Fruit fly (Drosophila melanogaster) whole organism: Measurements from ENCODE around the gene CG15169.

Experiments
- CG8478 ChIP-seq: fragments of >200 bp; optimal IDR thresholded peaks from 2 replicates; lab custom pipeline; 2018; ENCODE audit warnings: inconsistent platforms
- Dll ChIP-seq: fragments of >200 bp; optimal IDR thresholded peaks from 2 replicates; lab custom pipeline; 2017
- EcR ChIP-seq, 2 experiments: fragments of >200 bp; optimal IDR thresholded peaks; 2 replicates each; lab custom pipeline; 2017; ENCODE audit warnings: missing biosample characterization in 2 of 2, missing genetic modification characterization in 2 of 2, missing genetic modification reagents in 2 of 2
- pan ChIP-seq: fragments of >200 bp; optimal IDR thresholded peaks from 2 replicates; lab custom pipeline; 2017
- psq ChIP-seq: fragments of >200 bp; optimal IDR thresholded peaks from 2 replicates; lab custom pipeline; 2017
- usp ChIP-seq: fragments of >200 bp; optimal IDR thresholded peaks from 2 replicates; lab custom pipeline; 2017; ENCODE audit warnings: missing biosample characterization, missing genetic modification characterization, mixed read lengths

CG15169 gene

DNA sequence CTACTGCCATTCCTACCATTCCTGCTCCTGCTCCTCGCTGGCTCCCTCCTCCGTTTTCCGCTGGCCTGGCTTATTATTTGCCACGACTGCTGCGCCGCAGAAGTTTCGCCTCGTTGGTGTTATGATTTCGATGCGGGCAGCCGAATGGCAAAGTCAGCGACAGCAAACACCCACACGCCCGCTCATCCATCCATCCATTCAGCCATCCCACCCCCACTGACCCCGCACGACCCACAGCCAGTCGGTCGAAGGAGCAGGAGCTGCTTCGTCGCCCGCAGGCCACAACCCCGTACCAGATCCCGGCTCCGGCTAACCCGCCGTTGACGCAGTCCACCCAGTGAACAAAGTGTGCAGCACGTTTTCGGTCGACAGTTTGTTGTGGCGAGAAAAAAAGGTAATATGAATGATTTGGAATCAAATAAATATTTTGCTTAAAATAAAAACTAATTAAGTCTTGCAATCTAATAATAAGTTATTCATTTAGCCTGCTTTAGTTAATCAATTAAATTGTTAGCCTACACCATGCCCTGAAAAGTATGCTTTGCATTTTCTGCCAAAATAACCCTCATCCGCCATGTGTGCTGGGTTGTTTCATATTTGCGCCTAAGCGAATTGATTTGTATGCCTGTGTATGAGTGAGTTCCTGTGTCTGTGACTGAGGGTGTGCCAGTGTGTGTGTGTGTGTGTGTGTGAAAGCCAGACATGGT, 35.8 kb downstream of the CG15169 start:
- TF ChIP-seq Dll (no peak), CG8478 (lab: Kevin White, UChicago) (no peak), psq (lab: Kevin White, UChicago) (no peak), pan (lab: Kevin White, UChicago) (no peak), usp (GFP tag; lab: Kevin White, UChicago) (no peak), EcR (GFP tag; optimal IDR thresholded peaks at IDR 0.05; lab: Kevin White, UChicago) (no peak)

DNA sequence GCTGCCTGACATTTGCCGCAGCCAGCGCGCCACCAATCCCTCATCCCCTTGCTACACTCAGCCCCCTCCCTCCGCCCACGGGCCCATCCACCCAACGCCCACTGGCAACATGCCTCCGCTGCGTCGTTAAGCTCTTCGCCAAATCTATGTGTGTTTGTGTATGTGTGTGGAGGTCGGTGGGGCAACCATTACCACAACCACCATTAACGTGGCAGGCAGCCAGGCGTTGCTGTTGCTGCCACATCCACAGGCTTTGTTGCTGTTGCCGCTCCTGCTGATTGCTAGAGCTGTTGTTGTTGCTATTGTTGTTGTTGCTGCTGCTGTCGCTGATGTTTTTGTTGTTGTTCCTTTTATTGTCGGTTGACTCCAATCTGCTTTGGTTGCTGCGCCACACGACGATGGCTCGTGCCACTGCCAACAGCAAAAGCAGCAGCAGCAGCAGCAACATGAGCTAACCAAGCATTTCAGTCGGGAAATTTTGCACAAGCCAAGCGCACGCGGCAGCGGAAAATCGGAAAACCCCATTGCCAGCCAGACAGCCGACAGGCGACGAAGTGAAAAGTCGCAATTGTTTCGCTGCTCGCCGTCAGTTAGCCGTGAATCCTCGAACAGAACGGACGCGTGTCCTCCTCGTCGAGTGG, 36.5 kb downstream of the CG15169 start, which contains the start of gene Sidpn:
TSS of gene Sidpn (plus strand) at position 465 of the 641 bp plus-strand sequence.
- no peak for TF ChIP-seq pan (lab: Kevin White, UChicago)
- TF ChIP-seq usp (GFP tag; lab: Kevin White, UChicago): no peak
- TF ChIP-seq psq (lab: Kevin White, UChicago): no peak
- TF ChIP-seq CG8478 (lab: Kevin White, UChicago): no peak
- TF ChIP-seq Dll: no peak
- TF ChIP-seq EcR (GFP tag; optimal IDR thresholded peaks at IDR 0.05; lab: Kevin White, UChicago): no peak

DNA sequence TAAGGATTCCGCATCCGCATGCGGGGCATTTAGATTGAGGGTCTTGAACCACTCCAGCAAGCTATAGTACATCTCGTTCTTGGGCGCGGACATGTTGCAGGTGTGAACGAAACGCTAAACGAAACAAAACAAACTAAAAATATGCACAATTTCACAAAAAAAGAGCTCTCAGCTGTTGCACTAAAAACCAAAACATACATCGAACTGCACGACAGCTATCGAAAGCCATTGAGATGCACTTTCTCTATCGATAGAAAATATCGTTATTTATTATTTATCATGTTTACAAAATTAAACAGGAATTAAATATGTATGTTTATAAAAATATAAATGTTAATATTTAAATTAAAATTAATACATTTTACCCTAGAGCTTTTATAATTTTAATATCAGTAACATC, 42.5 kb downstream of the CG15169 start, which contains the start of gene hook:
TSS of gene hook (minus strand) at position 211 of the 400 bp plus-strand sequence.
- TF ChIP-seq Dll (no peak), CG8478 (lab: Kevin White, UChicago) (no peak), psq (lab: Kevin White, UChicago) (no peak), EcR (GFP tag; optimal IDR thresholded peaks at IDR 0.05; lab: Kevin White, UChicago) (no peak), pan (lab: Kevin White, UChicago) (no peak), usp (GFP tag; lab: Kevin White, UChicago) (no peak)

DNA sequence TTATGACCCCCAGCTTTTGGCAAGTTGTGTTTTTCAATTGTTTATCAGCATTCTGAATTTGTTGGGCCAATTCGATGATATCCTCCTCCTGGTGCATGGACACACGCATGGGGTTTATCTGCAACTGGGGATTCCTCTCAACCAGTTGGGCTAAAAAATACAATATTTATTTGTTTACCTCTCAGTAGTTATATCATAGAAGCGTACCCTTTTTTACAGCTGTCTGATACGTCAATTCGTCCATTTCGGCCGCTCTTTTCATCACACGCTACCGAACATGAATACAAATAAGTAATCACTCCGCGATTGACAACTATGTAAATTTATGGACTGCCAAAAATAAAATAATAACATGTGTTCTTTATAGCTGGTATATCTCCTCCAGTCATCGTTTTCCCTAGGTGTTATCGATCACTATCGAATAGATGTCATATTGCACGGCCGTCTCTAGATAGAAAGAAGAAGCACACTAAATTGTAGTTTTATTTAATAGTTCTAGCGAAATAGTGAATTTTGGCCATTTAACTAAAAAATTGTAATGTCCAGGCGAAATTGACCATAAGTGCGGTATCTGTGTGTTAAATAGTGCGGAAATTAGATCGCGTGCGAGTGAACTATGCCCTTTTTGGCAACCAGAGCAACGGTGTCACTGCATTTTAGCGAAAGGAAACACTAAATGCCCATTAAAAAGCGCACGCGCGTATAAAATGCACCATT, 43.6 kb downstream of the CG15169 start, which contains the start of the genes mib2 and CG31800:
TSS of gene mib2 (plus strand) at position 232 of the 717 bp plus-strand sequence.
TSS of gene CG31800 (minus strand) at position 364 of the 717 bp plus-strand sequence.
- TF ChIP-seq Dll (no peak), CG8478 (lab: Kevin White, UChicago) (no peak), EcR (GFP tag; optimal IDR thresholded peaks at IDR 0.05; lab: Kevin White, UChicago) (no peak), usp (GFP tag; lab: Kevin White, UChicago) (no peak), psq (lab: Kevin White, UChicago) (no peak), pan (lab: Kevin White, UChicago) (no peak)

DNA sequence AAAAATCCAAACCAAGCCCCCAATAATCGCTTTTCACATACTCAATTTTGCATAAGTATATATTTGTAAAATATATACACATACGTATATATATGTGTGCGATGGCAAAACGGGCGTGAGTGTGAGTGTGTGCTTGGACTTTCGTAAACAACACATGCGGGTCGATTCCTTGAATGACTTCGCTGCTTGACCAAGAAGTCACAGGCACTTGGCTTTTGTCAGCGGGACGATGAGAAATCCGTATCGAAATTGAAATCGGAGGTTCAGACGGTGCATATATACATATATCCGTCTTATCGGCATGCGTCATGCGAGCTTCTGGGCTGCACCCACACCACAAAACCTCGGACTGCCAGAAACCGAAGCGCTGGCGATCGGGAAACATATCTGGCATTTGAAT, 44.2 kb downstream of the CG15169 start:
- TF ChIP-seq CG8478 (lab: Kevin White, UChicago) (no peak), psq (lab: Kevin White, UChicago) (no peak), usp (GFP tag; lab: Kevin White, UChicago) (no peak)

DNA sequence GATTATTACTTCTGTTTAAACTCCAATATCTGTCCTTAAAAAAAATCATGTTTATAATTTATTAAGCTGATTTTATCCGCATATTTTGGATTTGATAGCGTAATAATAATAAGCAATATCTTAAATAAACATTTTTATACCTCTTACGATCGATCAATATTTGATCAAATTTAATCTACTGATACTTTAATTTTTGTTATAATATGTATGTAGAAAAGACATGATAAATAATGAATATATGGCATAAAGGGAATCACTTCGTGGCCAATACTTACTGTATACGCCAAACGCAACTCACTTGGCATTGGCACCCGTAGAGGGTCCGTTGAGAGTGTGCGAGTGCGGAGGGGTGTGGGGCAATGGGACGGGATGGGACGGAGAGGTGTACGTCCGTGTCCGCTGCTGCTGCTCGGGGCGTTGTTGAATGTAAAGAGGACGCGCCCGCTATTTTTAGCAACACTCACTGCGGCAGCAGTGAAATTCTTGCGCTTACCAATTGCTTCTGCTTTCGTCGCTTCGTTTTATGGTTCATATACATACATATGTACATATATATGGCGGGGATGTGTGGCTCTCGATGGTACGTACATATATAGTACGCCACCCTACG, 45.4 kb downstream of the CG15169 start:
- TF ChIP-seq psq (lab: Kevin White, UChicago) (no peak), EcR (GFP tag; optimal IDR thresholded peaks at IDR 0.05; lab: Kevin White, UChicago) (no peak), CG8478 (lab: Kevin White, UChicago) (no peak), pan (lab: Kevin White, UChicago) (no peak), Dll (no peak), usp (GFP tag; lab: Kevin White, UChicago) (no peak)

DNA sequence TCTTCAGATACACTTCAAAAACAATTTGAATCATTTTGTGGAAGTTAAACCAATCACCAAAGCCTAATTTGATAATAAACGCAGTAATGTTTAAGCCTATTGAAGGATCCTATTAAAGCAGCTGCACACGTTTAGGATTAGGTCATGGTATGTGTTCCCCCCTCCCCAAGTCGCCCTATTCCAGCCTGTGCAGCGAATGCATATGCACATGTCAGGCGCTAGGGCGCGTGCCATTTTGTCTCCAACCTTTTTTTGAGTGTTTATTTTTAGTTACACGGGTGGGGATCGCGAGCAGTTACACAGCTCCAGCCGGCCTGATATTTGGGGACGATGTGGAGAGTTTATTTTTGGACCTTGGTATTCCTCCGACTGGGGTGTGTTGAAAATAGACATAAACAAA, 46.2 kb downstream of the CG15169 start:
- no peak for TF ChIP-seq psq (lab: Kevin White, UChicago)
- TF ChIP-seq pan (lab: Kevin White, UChicago): no peak
- no peak for TF ChIP-seq Dll
- no peak for TF ChIP-seq EcR (GFP tag; optimal IDR thresholded peaks at IDR 0.05; lab: Kevin White, UChicago)
- no peak for TF ChIP-seq usp (GFP tag; lab: Kevin White, UChicago)
- no peak for TF ChIP-seq CG8478 (lab: Kevin White, UChicago)

DNA sequence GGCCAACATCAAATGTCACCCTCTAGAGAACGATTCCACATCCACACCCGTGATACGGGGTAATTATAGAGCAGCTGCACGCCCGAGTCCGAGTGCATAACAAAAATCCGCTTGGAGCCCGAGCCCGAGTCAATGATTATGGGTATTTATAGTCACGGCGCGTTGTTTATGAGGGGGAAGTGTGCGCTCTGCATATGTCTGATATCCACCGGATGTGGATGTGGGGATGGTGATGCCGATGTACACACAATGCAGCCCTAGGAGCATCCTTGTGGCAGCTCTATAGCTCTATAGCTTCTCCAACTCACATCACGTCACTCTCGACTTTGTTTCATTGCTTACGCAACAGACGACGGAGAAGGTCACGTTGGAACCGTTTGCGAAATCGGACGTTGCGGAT, 46.6 kb downstream of the CG15169 start:
- TF ChIP-seq EcR (GFP tag; optimal IDR thresholded peaks at IDR 0.05; lab: Kevin White, UChicago) (no peak), Dll (no peak), CG8478 (lab: Kevin White, UChicago) (no peak), pan (lab: Kevin White, UChicago) (no peak), psq (lab: Kevin White, UChicago) (no peak), usp (GFP tag; lab: Kevin White, UChicago) (no peak)

DNA sequence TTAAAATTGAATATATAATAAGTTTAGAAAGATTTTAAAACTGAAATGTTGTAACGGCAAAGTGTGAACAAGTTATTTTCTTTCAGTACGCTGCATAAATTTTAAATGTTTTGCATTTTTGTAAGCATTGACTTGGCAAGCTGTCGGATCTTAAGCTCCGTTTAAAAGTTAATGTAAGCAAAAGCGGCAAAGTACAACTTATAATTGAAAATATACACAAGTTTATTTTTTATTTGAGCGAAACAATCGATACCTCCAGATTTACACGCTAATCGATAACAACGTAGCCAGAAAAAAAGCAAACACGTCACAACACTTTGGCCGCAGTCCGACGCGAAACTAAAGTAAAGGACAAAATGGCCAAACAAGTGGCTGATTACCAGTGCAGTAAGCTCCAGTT, 50.8 kb downstream of the CG15169 start, which contains the start of gene Catsup:
TSS of gene Catsup (plus strand) at position 273 of the 400 bp plus-strand sequence.
- no peak for TF ChIP-seq usp (GFP tag; lab: Kevin White, UChicago)
- TF ChIP-seq EcR (GFP tag; optimal IDR thresholded peaks at IDR 0.05; lab: Kevin White, UChicago): no peak
- no peak for TF ChIP-seq pan (lab: Kevin White, UChicago)
- TF ChIP-seq psq (lab: Kevin White, UChicago): no peak
- TF ChIP-seq Dll: no peak
- no peak for TF ChIP-seq CG8478 (lab: Kevin White, UChicago)
